Fruit fly (Drosophila melanogaster): ENCODE results near the gene Smr.

The Smr gene

dm6 chrX:12662679-12663463 is 79.5 kb downstream of the Smr start:
- TF ChIP-seq CG9705 (GFP tag; optimal IDR thresholded peaks at IDR 0.05) (no peak), OdsH (GFP tag; optimal IDR thresholded peaks at IDR 0.05) (peak; percentile 59), rgr (GFP tag; optimal IDR thresholded peaks at IDR 0.05) (peak; percentile 63), dmrt93B (GFP tag; optimal IDR thresholded peaks at IDR 0.05) (peak; percentile 45), psq (GFP tag; optimal IDR thresholded peaks at IDR 0.05) (peak; percentile 59), usp (GFP tag; optimal IDR thresholded peaks at IDR 0.05) (no peak), HLH106 (tag; optimal IDR thresholded peaks at IDR 0.05) (peak; percentile 68), h (GFP tag; optimal IDR thresholded peaks at IDR 0.05) (peak; percentile 50), Sp1 (GFP tag; optimal IDR thresholded peaks at IDR 0.05) (peak; percentile 72), Abd-B (GFP tag; optimal IDR thresholded peaks at IDR 0.05) (no peak), Vsx2 (GFP tag; optimal IDR thresholded peaks at IDR 0.05; ENCODE audit: partially characterized antibody) (no peak), Hnf4 (GFP tag; optimal IDR thresholded peaks at IDR 0.05) (no peak), foxo (GFP tag; optimal IDR thresholded peaks at IDR 0.05) (peak in 1 of 2 experiments; percentile 72)

dm6 chrX:12661435-12661949 is 80.9 kb downstream of the Smr start:
- TF ChIP-seq Dfd (GFP tag; optimal IDR thresholded peaks at IDR 0.05) (no peak), ey (GFP tag; optimal IDR thresholded peaks at IDR 0.05) (peak; percentile 12), lola (GFP tag; optimal IDR thresholded peaks at IDR 0.05) (no peak), psq (GFP tag; optimal IDR thresholded peaks at IDR 0.05) (peak; percentile 76), sv (GFP tag; optimal IDR thresholded peaks at IDR 0.05) (no peak), foxo (GFP tag; optimal IDR thresholded peaks at IDR 0.05) (no peak), CrebA (GFP tag; optimal IDR thresholded peaks at IDR 0.05; ENCODE audit: borderline replicate concordance) (peak; percentile 48), fru (GFP tag; optimal IDR thresholded peaks at IDR 0.05) (peak; percentile 47), Vsx2 (GFP tag; optimal IDR thresholded peaks at IDR 0.05; ENCODE audit: partially characterized antibody) (no peak), brk (GFP tag; optimal IDR thresholded peaks at IDR 0.05) (no peak), CG9705 (GFP tag; optimal IDR thresholded peaks at IDR 0.05) (no peak), dsf (GFP tag; optimal IDR thresholded peaks at IDR 0.05; ENCODE audit: borderline replicate concordance) (no peak), Myc (optimal IDR thresholded peaks at IDR 0.05) (no peak), sage (GFP tag; optimal IDR thresholded peaks at IDR 0.05) (no peak), Hr78 (GFP tag; optimal IDR thresholded peaks at IDR 0.05) (no peak), rgr (GFP tag; optimal IDR thresholded peaks at IDR 0.05) (peak; percentile 51), h (GFP tag; optimal IDR thresholded peaks at IDR 0.05) (peak; percentile 17), Jra (GFP tag; optimal IDR thresholded peaks at IDR 0.05) (no peak), Dif (GFP tag; optimal IDR thresholded peaks at IDR 0.05; ENCODE audit: partially characterized antibody) (peak; percentile 19), GATAd (GFP tag; optimal IDR thresholded peaks at IDR 0.05) (no peak), OdsH (GFP tag; optimal IDR thresholded peaks at IDR 0.05) (peak; percentile 45), pan (optimal IDR thresholded peaks at IDR 0.05) (no peak), Abd-B (GFP tag; optimal IDR thresholded peaks at IDR 0.05) (no peak), Mio (GFP tag; optimal IDR thresholded peaks at IDR 0.05) (no peak), Hnf4 (GFP tag; optimal IDR thresholded peaks at IDR 0.05) (no peak), br (GFP tag; optimal IDR thresholded peaks at IDR 0.05) (peak; percentile 7), usp (GFP tag; optimal IDR thresholded peaks at IDR 0.05) (no peak), woc (GFP tag; optimal IDR thresholded peaks at IDR 0.05) (no peak), dmrt93B (GFP tag; optimal IDR thresholded peaks at IDR 0.05) (no peak), N (GFP tag; optimal IDR thresholded peaks at IDR 0.05) (no peak), CG32264 (GFP tag; optimal IDR thresholded peaks at IDR 0.05) (no peak), dl (GFP tag; optimal IDR thresholded peaks at IDR 0.05; ENCODE audit: insufficient read depth in 1 of 2, partially characterized antibody in 2 of 2) (peak in 1 of 2 experiments; percentile 16), tai (GFP tag; optimal IDR thresholded peaks at IDR 0.05) (no peak), Sp1 (GFP tag; optimal IDR thresholded peaks at IDR 0.05) (no peak), jim (GFP tag; optimal IDR thresholded peaks at IDR 0.05) (no peak), Hr83 (GFP tag; optimal IDR thresholded peaks at IDR 0.05; ENCODE audit: poor library complexity, severe bottlenecking) (no peak), HLH106 (tag; optimal IDR thresholded peaks at IDR 0.05) (no peak), Rel (GFP tag; optimal IDR thresholded peaks at IDR 0.05) (no peak), Rel (tag; optimal IDR thresholded peaks at IDR 0.05) (peak; percentile 90)

Data from whole organism, wandering third instar larva.